Worm (Caenorhabditis elegans) whole organism, young adult: ENCODE results near the gene fbxa-51.

Source experiments
- B0019.2 ChIP-seq: fragments of 200-800 bp; sonication (Bioruptor generic); conservative IDR thresholded peaks from 2 replicates; pipeline ENCODE4 v1.3.6; 2022; ENCODE audit warnings: missing genetic modification reagents, missing genetic modification characterization, missing compliant biosample characterization
- Y67H2A.10 ChIP-seq: fragments of 200-800 bp; sonication (Bioruptor generic); conservative IDR thresholded peaks from 2 replicates; pipeline ENCODE4 v1.3.6; 2022; ENCODE audit warnings: missing genetic modification reagents, missing genetic modification characterization, missing compliant biosample characterization
- ama-1 ChIP-seq, 3 experiments: fragments of 150-350 bp in 1 of 3; sonication (generic microtip) in 2 of 3; optimal IDR thresholded peaks; 2 replicates each; lab custom pipeline; 2014 to 2018; ENCODE audit warnings: missing biosample characterization in 2 of 3, missing genetic modification characterization in 2 of 3, missing genetic modification reagents in 2 of 3
- attf-5 ChIP-seq: fragments of 200-800 bp; sonication (Bioruptor generic); optimal IDR thresholded peaks from 2 replicates; lab custom pipeline; 2018; ENCODE audit warnings: mild to moderate bottlenecking, missing genetic modification characterization, missing compliant biosample characterization
- him-1 ChIP-seq: sonication (generic microtip); optimal IDR thresholded peaks from 2 replicates; lab custom pipeline; 2016; ENCODE audit warnings: missing genotype, missing genetic modification reagents, missing genetic modification characterization, missing compliant biosample characterization
- lsl-1 ChIP-seq: fragments of 200-800 bp; sonication (Bioruptor generic); optimal IDR thresholded peaks from 2 replicates; lab custom pipeline; 2018; ENCODE audit warnings: mild to moderate bottlenecking, missing genetic modification characterization, moderate library complexity, missing compliant biosample characterization
- nhr-80 ChIP-seq: sonication (generic microtip); optimal IDR thresholded peaks from 2 replicates; lab custom pipeline; 2016; ENCODE audit warnings: missing genetic modification characterization, missing compliant biosample characterization
- rpc-1 ChIP-seq, 2 experiments: fragments of 150-350 bp in 1 of 2; sonication (generic microtip) in 1 of 2; optimal IDR thresholded peaks; 2 replicates each; lab custom pipeline; 2014 to 2018; ENCODE audit warnings: missing biosample characterization in 1 of 2, missing genetic modification characterization in 1 of 2, missing genetic modification reagents in 1 of 2, missing genotype in 1 of 2
- zfh-2 ChIP-seq: fragments of 200-800 bp; sonication (Bioruptor generic); conservative IDR thresholded peaks from 2 replicates; pipeline ENCODE4 v1.3.6; 2022; ENCODE audit warnings: missing genetic modification reagents, missing genetic modification characterization, missing compliant biosample characterization

DNA sequence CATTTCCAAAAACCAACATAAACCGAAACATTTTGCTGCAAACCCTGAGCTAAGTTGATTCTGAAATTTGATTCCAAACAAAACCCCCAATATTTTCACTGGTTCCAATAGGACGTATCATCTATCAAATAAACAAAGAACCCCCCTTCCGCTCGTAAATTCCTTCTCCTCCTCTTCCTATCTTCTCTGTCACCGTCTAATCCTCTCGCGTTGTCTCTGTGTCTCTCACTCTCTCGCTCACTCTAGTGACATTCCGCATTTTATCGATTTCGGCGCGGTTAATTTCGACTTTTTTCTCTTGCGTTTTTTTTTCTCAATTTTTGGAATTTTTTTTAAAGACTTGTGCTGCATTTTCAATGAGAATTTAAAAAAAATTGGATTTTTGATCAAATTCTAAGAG is 19.9 kb downstream of the fbxa-51 start:
- TF ChIP-seq lsl-1 (GFP tag; lab: Kevin White, UChicago), result no peak
- TF ChIP-seq B0019.2, result no peak
- TF ChIP-seq ama-1 (optimal IDR thresholded peaks at IDR 0.05; lab: Kevin White, UChicago), result no peak
- no peak for TF ChIP-seq ama-1 (GFP tag; optimal IDR thresholded peaks at IDR 0.05; lab: Kevin White, UChicago)
- no peak for TF ChIP-seq attf-5 (GFP tag; lab: Kevin White, UChicago)
- no peak for TF ChIP-seq nhr-80 (tag; lab: Kevin White, UChicago)
- no peak for TF ChIP-seq Y67H2A.10 (GFP tag; lab: Robert Waterston, UW)
- TF ChIP-seq him-1 (tag; lab: Kevin White, UChicago), result no peak
- no peak for TF ChIP-seq zfh-2 (GFP tag; lab: Robert Waterston, UW)
- no peak for TF ChIP-seq rpc-1 (optimal IDR thresholded peaks at IDR 0.05; lab: Kevin White, UChicago)
- no peak for TF ChIP-seq rpc-1 (tag; optimal IDR thresholded peaks at IDR 0.05; lab: Kevin White, UChicago)
